Worm (Caenorhabditis elegans) whole organism, early embryonic: ENCODE results near the gene lgc-56.

Source experiments
- B0310.2 ChIP-seq: sonication (generic microtip); optimal IDR thresholded peaks from 2 replicates; lab custom pipeline; 2016; ENCODE audit warnings: mild to moderate bottlenecking, missing genetic modification characterization, missing compliant biosample characterization
- F13C5.2 ChIP-seq: sonication (generic microtip); optimal IDR thresholded peaks from 2 replicates; lab custom pipeline; 2017; ENCODE audit warnings: mild to moderate bottlenecking, missing genetic modification characterization, inconsistent platforms, missing compliant biosample characterization
- aly-1 ChIP-seq: sonication (generic microtip); optimal IDR thresholded peaks from 2 replicates; lab custom pipeline; 2016; ENCODE audit warnings: missing genetic modification characterization, missing compliant biosample characterization
- ama-1 ChIP-seq: fragments of 150-350 bp; optimal IDR thresholded peaks from 2 replicates; lab custom pipeline; 2014
- ceh-13 ChIP-seq: fragments of 200-800 bp; sonication (Bioruptor generic); optimal IDR thresholded peaks from 2 replicates; lab custom pipeline; 2018; ENCODE audit warnings: mild to moderate bottlenecking, missing genetic modification characterization, missing compliant biosample characterization
- ceh-36 ChIP-seq: sonication (generic microtip); optimal IDR thresholded peaks from 2 replicates; lab custom pipeline; 2016; ENCODE audit warnings: missing genetic modification characterization, inconsistent platforms, missing compliant biosample characterization
- ets-7 ChIP-seq: sonication (generic microtip); optimal IDR thresholded peaks from 2 replicates; lab custom pipeline; 2016; ENCODE audit warnings: missing genotype, missing genetic modification characterization, missing compliant biosample characterization
- flt-1 ChIP-seq: fragments of 200-800 bp; sonication (Bioruptor generic); IDR thresholded peaks from 2 replicates; pipeline ENCODE4 v1.3.6; 2022; ENCODE audit warnings: missing genetic modification characterization, missing compliant biosample characterization
- hmbx-1 ChIP-seq: sonication (generic microtip); optimal IDR thresholded peaks from 2 replicates; lab custom pipeline; 2016; ENCODE audit warnings: mild to moderate bottlenecking, missing genetic modification characterization, missing compliant biosample characterization
- hmg-4 ChIP-seq: fragments of 200-800 bp; sonication (Bioruptor generic); optimal IDR thresholded peaks from 2 replicates; lab custom pipeline; 2018; ENCODE audit warnings: mild to moderate bottlenecking, missing genetic modification characterization, missing compliant biosample characterization
- hnd-1 ChIP-seq: sonication (generic microtip); optimal IDR thresholded peaks from 2 replicates; lab custom pipeline; 2016; ENCODE audit warnings: missing genetic modification characterization, missing compliant biosample characterization
- pes-1 ChIP-seq: fragments of 200-800 bp; sonication (Bioruptor generic); IDR thresholded peaks from 2 replicates; pipeline ENCODE4 v1.3.6; 2022; ENCODE audit warnings: missing genetic modification reagents, missing genetic modification characterization, missing compliant biosample characterization
- scrt-1 ChIP-seq: fragments of 200-800 bp; sonication (Bioruptor generic); IDR thresholded peaks from 2 replicates; pipeline ENCODE4 v1.3.6; 2022; ENCODE audit warnings: missing genetic modification characterization, missing compliant biosample characterization
- sea-1 ChIP-seq: fragments of 200-800 bp; sonication (Bioruptor generic); conservative IDR thresholded peaks from 2 replicates; pipeline ENCODE4 v1.3.6; 2022; ENCODE audit warnings: missing genetic modification characterization, missing compliant biosample characterization
- tbx-11 ChIP-seq: fragments of 200-800 bp; sonication (Bioruptor generic); IDR thresholded peaks from 2 replicates; pipeline ENCODE4 v1.3.6; 2022; ENCODE audit warnings: missing genetic modification characterization, missing compliant biosample characterization
- tbx-37 ChIP-seq: fragments of 200-800 bp; sonication (Bioruptor generic); conservative IDR thresholded peaks from 2 replicates; pipeline ENCODE4 v1.3.6; 2022; ENCODE audit warnings: missing genetic modification reagents, missing genetic modification characterization, missing compliant biosample characterization
- tra-4 ChIP-seq: sonication (generic microtip); optimal IDR thresholded peaks from 2 replicates; lab custom pipeline; 2017; ENCODE audit warnings: missing genetic modification characterization, missing compliant biosample characterization

Gene lgc-56

ce11 chrII:5136296-5136767, 6.2 kb downstream of the lgc-56 start, which contains the start of gene F58A6.2:
Gene F58A6.2, plus strand, starts transcription at chrII:5136717.
- TF ChIP-seq tbx-37 (GFP tag; lab: Robert Waterston, UW) (no peak), aly-1 (tag; lab: Kevin White, UChicago) (no peak), ama-1 (lab: Kevin White, UChicago) (no peak), ets-7 (tag; lab: Kevin White, UChicago) (no peak), ceh-13 (GFP tag; lab: Kevin White, UChicago) (no peak), B0310.2 (tag; lab: Kevin White, UChicago) (no peak), tra-4 (tag; lab: Kevin White, UChicago) (no peak), sea-1 (GFP tag; lab: Robert Waterston, UW) (no peak), scrt-1 (GFP tag; lab: Robert Waterston, UW) (no peak), tbx-11 (GFP tag; lab: Robert Waterston, UW) (no peak)

- TF ChIP-seq pes-1 (GFP tag; lab: Robert Waterston, UW) = no peak
- no peak for TF ChIP-seq hmbx-1 (tag; lab: Kevin White, UChicago)
- TF ChIP-seq B0310.2 (tag; lab: Kevin White, UChicago) = no peak
- no peak for TF ChIP-seq tbx-11 (GFP tag; lab: Robert Waterston, UW)
- TF ChIP-seq hnd-1 = no peak
- TF ChIP-seq ama-1 (lab: Kevin White, UChicago) = no peak
- no peak for TF ChIP-seq ets-7 (tag; lab: Kevin White, UChicago)
Observed at ce11 chrII:5141945-5142514, 11.8 kb downstream of the lgc-56 start, which contains the start of gene nas-29. Gene nas-29, minus strand, starts transcription at chrII:5142036.

ce11 chrII:5142619-5143018, 12.4 kb downstream of the lgc-56 start, which contains the start of gene F58A6.1:
Gene F58A6.1, plus strand, starts transcription at chrII:5142919.
- TF ChIP-seq hmg-4 (GFP tag; lab: Kevin White, UChicago) = no peak
- TF ChIP-seq aly-1 (tag; lab: Kevin White, UChicago) = no peak
- TF ChIP-seq hmbx-1 (tag; lab: Kevin White, UChicago) = no peak
- no peak for TF ChIP-seq tra-4 (tag; lab: Kevin White, UChicago)
- no peak for TF ChIP-seq scrt-1 (GFP tag; lab: Robert Waterston, UW)
- TF ChIP-seq sea-1 (GFP tag; lab: Robert Waterston, UW) = no peak
- TF ChIP-seq B0310.2 (tag; lab: Kevin White, UChicago) = no peak
- TF ChIP-seq tbx-37 (GFP tag; lab: Robert Waterston, UW) = no peak
- no peak for TF ChIP-seq ets-7 (tag; lab: Kevin White, UChicago)
- TF ChIP-seq ceh-36 (tag; lab: Kevin White, UChicago) = no peak
- TF ChIP-seq hnd-1 = no peak
- TF ChIP-seq pes-1 (GFP tag; lab: Robert Waterston, UW) = no peak
- no peak for TF ChIP-seq ama-1 (lab: Kevin White, UChicago)
- no peak for TF ChIP-seq flt-1

ce11 chrII:5148349-5148748, 18.2 kb downstream of the lgc-56 start, which contains the start of gene F58A6.5:
Gene F58A6.5, minus strand, starts transcription at chrII:5148449.
- TF ChIP-seq ceh-13 (GFP tag; lab: Kevin White, UChicago) = no peak
- TF ChIP-seq hmg-4 (GFP tag; lab: Kevin White, UChicago) = no peak
- TF ChIP-seq tbx-37 (GFP tag; lab: Robert Waterston, UW) = no peak

- TF ChIP-seq B0310.2 (tag; lab: Kevin White, UChicago) (no peak), tbx-11 (GFP tag; lab: Robert Waterston, UW) (no peak), aly-1 (tag; lab: Kevin White, UChicago) (no peak), tra-4 (tag; lab: Kevin White, UChicago) (no peak), flt-1 (no peak), ama-1 (lab: Kevin White, UChicago) (no peak), sea-1 (GFP tag; lab: Robert Waterston, UW) (no peak), F13C5.2 (tag; lab: Kevin White, UChicago) (no peak), ceh-13 (GFP tag; lab: Kevin White, UChicago) (no peak), hnd-1 (no peak), ets-7 (tag; lab: Kevin White, UChicago) (no peak), hmg-4 (GFP tag; lab: Kevin White, UChicago) (no peak), tbx-37 (GFP tag; lab: Robert Waterston, UW) (no peak), scrt-1 (GFP tag; lab: Robert Waterston, UW) (no peak), pes-1 (GFP tag; lab: Robert Waterston, UW) (no peak)
Observed at ce11 chrII:5150829-5151228, 20.6 kb downstream of the lgc-56 start, which contains the start of gene srb-16. Gene srb-16, minus strand, starts transcription at chrII:5150929.

- TF ChIP-seq tbx-11 (GFP tag; lab: Robert Waterston, UW) (no peak), scrt-1 (GFP tag; lab: Robert Waterston, UW) (no peak), aly-1 (tag; lab: Kevin White, UChicago) (no peak)
Observed at ce11 chrII:5154540-5154939, 24.4 kb downstream of the lgc-56 start, which contains the start of gene srb-12. Gene srb-12, minus strand, starts transcription at chrII:5154640.

- TF ChIP-seq tbx-11 (GFP tag; lab: Robert Waterston, UW) (no peak), hmg-4 (GFP tag; lab: Kevin White, UChicago) (no peak), ceh-13 (GFP tag; lab: Kevin White, UChicago) (no peak), tbx-37 (GFP tag; lab: Robert Waterston, UW) (no peak), flt-1 (no peak)
Observed at ce11 chrII:5156983-5157382, 26.8 kb downstream of the lgc-56 start, which contains the start of gene msp-45. Gene msp-45, minus strand, starts transcription at chrII:5157083.
